Fruit fly (Drosophila melanogaster) whole organism, wandering third instar larva: ENCODE data around the gene CG13970.

Source experiments
- CG32264 ChIP-seq: fragments of 200-800 bp; sonication (Bioruptor generic); optimal IDR thresholded peaks from 2 replicates; lab custom pipeline; 2016; ENCODE audit warnings: missing biosample characterization, missing genetic modification characterization
- CG9705 ChIP-seq: fragments of 200-800 bp; sonication (Bioruptor generic); optimal IDR thresholded peaks from 2 replicates; lab custom pipeline; 2018; ENCODE audit warnings: missing biosample characterization, mild to moderate bottlenecking, missing genetic modification characterization
- CrebA ChIP-seq: fragments of 200-800 bp; sonication (Bioruptor generic); optimal IDR thresholded peaks from 2 replicates; lab custom pipeline; 2016; ENCODE audit warnings: missing biosample characterization, mild to moderate bottlenecking, missing genetic modification characterization, borderline replicate concordance
- Dfd ChIP-seq: fragments of >200 bp; optimal IDR thresholded peaks from 2 replicates; lab custom pipeline; 2017; ENCODE audit warnings: missing biosample characterization, missing genetic modification characterization
- Dif ChIP-seq: fragments of 200-275, 200-300 bp; sonication (Bioruptor generic); optimal IDR thresholded peaks from 2 replicates; lab custom pipeline; 2018; ENCODE audit warnings: missing biosample characterization, missing genetic modification characterization; ENCODE audit not compliant: partially characterized antibody
- GATAd ChIP-seq: sonication (Bioruptor generic); optimal IDR thresholded peaks from 2 replicates; lab custom pipeline; 2016; ENCODE audit warnings: missing biosample characterization, missing genetic modification characterization
- HLH106 ChIP-seq: fragments of 200-800 bp; optimal IDR thresholded peaks from 3 replicates; lab custom pipeline; 2019; ENCODE audit warnings: missing biosample characterization, mild to moderate bottlenecking, missing genetic modification characterization, moderate library complexity
- Hr83 ChIP-seq: fragments of 200-300 bp; sonication (Bioruptor generic); optimal IDR thresholded peaks from 2 replicates; lab custom pipeline; 2016; ENCODE audit warnings: missing biosample characterization, mild to moderate bottlenecking, missing genetic modification characterization, moderate library complexity; ENCODE audit not compliant: poor library complexity, severe bottlenecking
- Jra ChIP-seq: sonication (Bioruptor generic); optimal IDR thresholded peaks from 2 replicates; lab custom pipeline; 2016; ENCODE audit warnings: missing biosample characterization, missing genetic modification characterization
- Mio ChIP-seq: sonication (Bioruptor generic); optimal IDR thresholded peaks from 2 replicates; lab custom pipeline; 2016; ENCODE audit warnings: missing biosample characterization, missing genetic modification characterization
- N ChIP-seq: fragments of >200 bp; optimal IDR thresholded peaks from 2 replicates; lab custom pipeline; 2018; ENCODE audit warnings: missing biosample characterization, missing external identifiers, missing genetic modification characterization
- OdsH ChIP-seq: fragments of 200-800 bp; sonication (Bioruptor generic); optimal IDR thresholded peaks from 2 replicates; lab custom pipeline; 2016; ENCODE audit warnings: missing biosample characterization, mild to moderate bottlenecking, missing genetic modification characterization
- Rel ChIP-seq, 2 experiments: fragments of 200-800 bp; sonication (Bioruptor generic) in 1 of 2; optimal IDR thresholded peaks; 2 replicates in 1 of 2; 3 replicates in 1 of 2; lab custom pipeline; 2016 to 2019; ENCODE audit warnings: mild to moderate bottlenecking in 2 of 2, missing biosample characterization in 2 of 2, missing genetic modification characterization in 2 of 2, moderate library complexity in 1 of 2
- Vsx2 ChIP-seq: fragments of 200-300, 225-300 bp; sonication (Bioruptor generic); optimal IDR thresholded peaks from 2 replicates; lab custom pipeline; 2018; ENCODE audit warnings: missing biosample characterization, missing genetic modification characterization; ENCODE audit not compliant: partially characterized antibody
- br ChIP-seq: fragments of 200-800 bp; sonication (Bioruptor generic); optimal IDR thresholded peaks from 2 replicates; lab custom pipeline; 2016; ENCODE audit warnings: missing biosample characterization, missing genetic modification characterization
- brk ChIP-seq: fragments of 200-800 bp; sonication (Bioruptor generic); optimal IDR thresholded peaks from 2 replicates; lab custom pipeline; 2016; ENCODE audit warnings: missing biosample characterization, mild to moderate bottlenecking, missing genetic modification characterization
- dl ChIP-seq, 2 experiments: fragments of 175-275, 200-275 bp in 1 of 2; fragments of 200-275 bp in 1 of 2; sonication (Bioruptor generic); optimal IDR thresholded peaks; lab custom pipeline; 2018; ENCODE audit warnings: mild to moderate bottlenecking in 2 of 2, missing biosample characterization in 2 of 2, missing genetic modification characterization in 2 of 2, moderate library complexity in 2 of 2; ENCODE audit not compliant: partially characterized antibody in 2 of 2, insufficient read depth in 1 of 2
- dmrt93B ChIP-seq: fragments of 200-800 bp; sonication (Bioruptor generic); optimal IDR thresholded peaks from 2 replicates; lab custom pipeline; 2018; ENCODE audit warnings: missing biosample characterization, mild to moderate bottlenecking, missing genetic modification characterization
- ey ChIP-seq: fragments of 200-800 bp; sonication (Bioruptor generic); optimal IDR thresholded peaks from 2 replicates; lab custom pipeline; 2016; ENCODE audit warnings: missing biosample characterization, missing genetic modification characterization
- foxo ChIP-seq, 2 experiments: fragments of 200-800 bp; sonication (Bioruptor generic); optimal IDR thresholded peaks; 2 replicates in 1 of 2; 3 replicates in 1 of 2; lab custom pipeline; 2016 to 2017; ENCODE audit warnings: missing biosample characterization in 2 of 2, missing genetic modification characterization in 2 of 2
- h ChIP-seq: fragments of 200-800 bp; sonication (Bioruptor generic); optimal IDR thresholded peaks from 3 replicates; lab custom pipeline; 2016; ENCODE audit warnings: missing biosample characterization, mild to moderate bottlenecking, missing genetic modification characterization
- jim ChIP-seq: fragments of 175-275, 200-325 bp; sonication (Bioruptor generic); optimal IDR thresholded peaks from 2 replicates; lab custom pipeline; 2016; ENCODE audit warnings: missing biosample characterization, mild to moderate bottlenecking, missing genetic modification characterization
- lola ChIP-seq: fragments of >200 bp; optimal IDR thresholded peaks from 2 replicates; lab custom pipeline; 2017; ENCODE audit warnings: missing biosample characterization, missing genetic modification characterization
- pan ChIP-seq: fragments of >200 bp; optimal IDR thresholded peaks from 2 replicates; lab custom pipeline; 2017
- rgr ChIP-seq: fragments of 200-800 bp; sonication (Bioruptor generic); optimal IDR thresholded peaks from 3 replicates; lab custom pipeline; 2016; ENCODE audit warnings: missing biosample characterization, mild to moderate bottlenecking, missing genetic modification characterization
- sage ChIP-seq: fragments of 200-800 bp; sonication (Bioruptor generic); optimal IDR thresholded peaks from 2 replicates; lab custom pipeline; 2016; ENCODE audit warnings: missing biosample characterization, mild to moderate bottlenecking, missing genetic modification characterization
- sv ChIP-seq: fragments of 200-800 bp; sonication (Bioruptor generic); optimal IDR thresholded peaks from 3 replicates; lab custom pipeline; 2016; ENCODE audit warnings: missing biosample characterization, missing genetic modification characterization
- tai ChIP-seq: sonication (Bioruptor generic); optimal IDR thresholded peaks from 2 replicates; lab custom pipeline; 2016; ENCODE audit warnings: missing biosample characterization, missing genetic modification characterization
- usp ChIP-seq: fragments of >200 bp; optimal IDR thresholded peaks from 2 replicates; lab custom pipeline; 2017; ENCODE audit warnings: missing biosample characterization, missing genetic modification characterization
- woc ChIP-seq: sonication (Bioruptor generic); optimal IDR thresholded peaks from 2 replicates; lab custom pipeline; 2016; ENCODE audit warnings: missing biosample characterization, mild to moderate bottlenecking, missing genetic modification characterization

Gene CG13970

dm6 chr2L:20074388-20074787 is 29.6 kb downstream of the CG13970 start:
- TF ChIP-seq HLH106 (tag; lab: Kevin White, UChicago) = no peak
- no peak for TF ChIP-seq lola (GFP tag; lab: Kevin White, UChicago)
- no peak for TF ChIP-seq brk (GFP tag; lab: Kevin White, UChicago)
- TF ChIP-seq CrebA (GFP tag; lab: Kevin White, UChicago) = no peak
- TF ChIP-seq CG32264 (GFP tag; lab: Kevin White, UChicago) = no peak
- TF ChIP-seq ey (GFP tag; lab: Kevin White, UChicago) = no peak
- no peak for TF ChIP-seq N (GFP tag; lab: Kevin White, UChicago)
- TF ChIP-seq sage = no peak
- no peak for TF ChIP-seq Rel (GFP tag; optimal IDR thresholded peaks at IDR 0.05; lab: Kevin White, UChicago)
- TF ChIP-seq Rel (tag; optimal IDR thresholded peaks at IDR 0.05; lab: Kevin White, UChicago) = no peak
- TF ChIP-seq Jra = no peak
- no peak for TF ChIP-seq Vsx2 (GFP tag; lab: Kevin White, UChicago)
- no peak for TF ChIP-seq Mio (GFP tag; lab: Kevin White, UChicago)
- TF ChIP-seq rgr (GFP tag; lab: Kevin White, UChicago) = no peak
- TF ChIP-seq sv (GFP tag; lab: Kevin White, UChicago) = no peak
- no peak for TF ChIP-seq h (GFP tag; lab: Kevin White, UChicago)
- no peak for TF ChIP-seq tai

dm6 chr2L:20072095-20072494 is 31.9 kb downstream of the CG13970 start, which contains the start of gene CG10730:
Gene CG10730 (minus strand): TSS chr2L:20072195.
- TF ChIP-seq GATAd (GFP tag; lab: Kevin White, UChicago) (no peak), CG9705 (GFP tag; lab: Kevin White, UChicago) (no peak), OdsH (no peak), sv (GFP tag; lab: Kevin White, UChicago) (no peak), woc (no peak), rgr (GFP tag; lab: Kevin White, UChicago) (no peak), foxo (GFP tag; optimal IDR thresholded peaks at IDR 0.05; lab: Kevin White, UChicago) (no peak), Dfd (GFP tag; lab: Kevin White, UChicago) (no peak), CG32264 (GFP tag; lab: Kevin White, UChicago) (no peak), dl (GFP tag; optimal IDR thresholded peaks at IDR 0.05; lab: Kevin White, UChicago; ENCODE audit: insufficient read depth in 1 of 2, partially characterized antibody in 2 of 2) (no peak), jim (GFP tag; lab: Kevin White, UChicago) (no peak)

dm6 chr2L:20069158-20070016 is 34.6 kb downstream of the CG13970 start:
- no peak for TF ChIP-seq usp (GFP tag; lab: Kevin White, UChicago)
- no peak for TF ChIP-seq Rel (GFP tag; optimal IDR thresholded peaks at IDR 0.05; lab: Kevin White, UChicago)
- TF ChIP-seq Rel (tag; optimal IDR thresholded peaks at IDR 0.05; lab: Kevin White, UChicago) = peak; percentile 99
- TF ChIP-seq dmrt93B = no peak
- TF ChIP-seq pan (lab: Kevin White, UChicago) = no peak
- TF ChIP-seq h (GFP tag; lab: Kevin White, UChicago) = peak; percentile 35
- peak; percentile 17 for TF ChIP-seq br (GFP tag; lab: Kevin White, UChicago)
- TF ChIP-seq jim (GFP tag; lab: Kevin White, UChicago) = no peak
- TF ChIP-seq sv (GFP tag; lab: Kevin White, UChicago) = no peak
- TF ChIP-seq N (GFP tag; lab: Kevin White, UChicago) = no peak
- TF ChIP-seq sage = no peak
- TF ChIP-seq rgr (GFP tag; lab: Kevin White, UChicago) = no peak
- TF ChIP-seq OdsH = peak; percentile 1
- TF ChIP-seq Dif (GFP tag; lab: Kevin White, UChicago) = no peak
- no peak for TF ChIP-seq dl (GFP tag; optimal IDR thresholded peaks at IDR 0.05; lab: Kevin White, UChicago; ENCODE audit: insufficient read depth in 1 of 2, partially characterized antibody in 2 of 2)
- TF ChIP-seq Hr83 (GFP tag; lab: Kevin White, UChicago) = no peak

dm6 chr2L:20067928-20068327 is 36.0 kb downstream of the CG13970 start:
- TF ChIP-seq Rel (GFP tag; optimal IDR thresholded peaks at IDR 0.05; lab: Kevin White, UChicago) = no peak
- peak; percentile 63 for TF ChIP-seq Rel (tag; optimal IDR thresholded peaks at IDR 0.05; lab: Kevin White, UChicago)
- TF ChIP-seq Hr83 (GFP tag; lab: Kevin White, UChicago) = no peak
